Fruit fly (Drosophila melanogaster): ENCODE measurements around the gene CG32081.

CG32081 gene

DNA sequence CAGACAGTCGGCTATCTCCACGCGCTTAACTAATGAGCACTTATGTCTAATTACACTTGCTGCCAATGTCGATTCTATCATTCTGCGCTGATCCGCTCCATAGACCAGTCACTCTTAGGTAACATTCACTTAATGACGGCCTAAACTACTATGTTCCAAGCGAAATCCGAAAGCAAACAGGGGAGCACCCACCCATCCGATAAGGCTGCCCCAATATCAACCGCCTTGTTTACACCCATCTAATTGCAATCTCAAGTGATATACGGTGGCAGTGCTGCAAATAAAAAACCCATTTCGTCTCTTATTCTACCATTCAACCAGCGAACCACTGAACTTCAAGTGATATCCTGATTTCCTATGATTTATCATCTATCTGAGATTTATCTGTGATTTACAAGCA lies 22.0 kb downstream of the CG32081 start (continued):
- peak; percentile 38 for TF ChIP-seq schlank (tag; optimal IDR thresholded peaks at IDR 0.05)
- no peak for TF ChIP-seq ssp (GFP tag; IDR thresholded peaks at IDR 0.05)
- peak; percentile 38 for TF ChIP-seq BtbVII (GFP tag; optimal IDR thresholded peaks at IDR 0.05)
- TF ChIP-seq CG2120 (GFP tag; optimal IDR thresholded peaks at IDR 0.05), result peak; percentile 11
- peak; percentile 34 for TF ChIP-seq Asciz (GFP tag; optimal IDR thresholded peaks at IDR 0.05)
- 0 out of 2 replicates have a peak, but pooled peaks have one; percentile 8 for TF ChIP-seq aop (GFP tag; IDR thresholded peaks at IDR 0.05)
- peak; percentile 55 for TF ChIP-seq gro (GFP tag; optimal IDR thresholded peaks at IDR 0.05)
- peak; percentile 60 for TF ChIP-seq sug (tag; optimal IDR thresholded peaks at IDR 0.05)
- TF ChIP-seq CG6813 (GFP tag; optimal IDR thresholded peaks at IDR 0.05), result peak; percentile 61
- no peak for TF ChIP-seq slbo (GFP tag; IDR thresholded peaks at IDR 0.05)
- TF ChIP-seq Jarid2 (GFP tag; optimal IDR thresholded peaks at IDR 0.05), result peak; percentile 21
- peak; percentile 72 for TF ChIP-seq CG15514 (GFP tag; optimal IDR thresholded peaks at IDR 0.05)
- no peak for TF ChIP-seq CG2712 (tag; optimal IDR thresholded peaks at IDR 0.05)
- no peak for TF ChIP-seq nerfin-2 (GFP tag; IDR thresholded peaks at IDR 0.05; ENCODE audit: partially characterized antibody)
- TF ChIP-seq slp2 (GFP tag; optimal IDR thresholded peaks at IDR 0.05), result no peak
- no peak for TF ChIP-seq CG1792 (GFP tag; optimal IDR thresholded peaks at IDR 0.05)

DNA sequence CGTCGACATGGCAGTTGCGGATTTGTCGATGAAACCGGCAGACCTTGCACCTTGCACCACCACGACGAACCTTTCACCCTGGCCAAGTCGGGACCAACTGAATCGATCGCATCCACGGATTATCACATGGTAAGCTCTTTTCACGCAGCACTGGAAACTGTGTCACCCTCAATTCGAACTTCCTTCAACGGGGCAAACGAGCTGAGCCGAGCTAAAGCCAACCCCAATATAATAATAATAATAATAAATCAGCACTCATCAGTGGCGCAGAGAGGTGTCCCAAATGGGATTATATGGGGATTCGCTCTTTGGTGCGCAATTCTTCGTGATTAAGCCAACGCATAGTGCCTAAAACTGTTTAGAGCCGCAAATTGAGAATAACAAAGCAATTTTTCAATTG lies 23.9 kb downstream of the CG32081 start, which contains the start of gene CG43693:
Gene CG43693 (minus strand): TSS at position 101 of the 400 bp plus-strand sequence.
- TF ChIP-seq salm (tag; optimal IDR thresholded peaks at IDR 0.05) (no peak), hb (GFP tag; IDR thresholded peaks at IDR 0.05; ENCODE audit: partially characterized antibody) (0 out of 3 replicates have a peak, but pooled peaks have one; percentile 41), pb (GFP tag; optimal IDR thresholded peaks at IDR 0.05) (no peak)

dm6 chr3L:11052760-11053259 lies 25.4 kb downstream of the CG32081 start:
- no peak for TF ChIP-seq trh (GFP tag; optimal IDR thresholded peaks at IDR 0.05)
- TF ChIP-seq Drgx (GFP tag; IDR thresholded peaks at IDR 0.05), result peak; percentile 57; the same call in 1 of the 2 replicates
- no peak for TF ChIP-seq ind (GFP tag; optimal IDR thresholded peaks at IDR 0.05)
- no peak for TF ChIP-seq Jarid2 (GFP tag; optimal IDR thresholded peaks at IDR 0.05)
- TF ChIP-seq H2.0 (GFP tag; IDR thresholded peaks at IDR 0.05), result no peak
- peak; percentile 91 for TF ChIP-seq Ets65A (GFP tag)
- no peak for TF ChIP-seq CG14014 (GFP tag; IDR thresholded peaks at IDR 0.05)
- no peak for TF ChIP-seq CG4820 (GFP tag; optimal IDR thresholded peaks at IDR 0.05)
- TF ChIP-seq CG5953 (GFP tag; IDR thresholded peaks at IDR 0.05), result no peak

DNA sequence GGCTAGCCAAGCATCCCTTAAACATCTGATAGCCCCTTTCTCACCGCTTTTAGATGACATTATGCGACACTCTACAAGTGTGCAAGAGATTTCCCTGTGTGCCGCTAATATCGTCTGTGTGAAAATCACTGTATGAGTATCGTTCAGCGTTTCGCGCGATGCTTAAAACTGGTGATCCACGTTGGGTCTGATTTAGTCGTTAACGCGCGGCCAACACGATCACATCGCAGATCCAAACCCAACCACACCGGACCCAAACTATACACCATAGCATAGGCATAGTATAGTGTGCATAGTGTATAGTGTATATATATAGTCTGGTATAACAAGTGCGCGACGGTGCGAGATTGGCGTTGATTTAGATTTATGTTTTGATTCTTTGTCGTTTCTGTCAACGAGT lies 26.5 kb downstream of the CG32081 start, which contains the start of gene CG7888:
Gene CG7888 (plus strand): TSS at position 193 of the 400 bp plus-strand sequence.
- TF ChIP-seq D19A (tag; optimal IDR thresholded peaks at IDR 0.05) (peak; percentile 14), CG11456 (GFP tag; IDR thresholded peaks at IDR 0.05) (0 out of 3 replicates have a peak, but pooled peaks have one; percentile 31), CG8290 (GFP tag; optimal IDR thresholded peaks at IDR 0.05) (no peak), CG8290 (tag; optimal IDR thresholded peaks at IDR 0.05) (peak in 1 of 2 experiments; percentile 46), CG12769 (tag; optimal IDR thresholded peaks at IDR 0.05) (peak; percentile 3), Med (GFP tag) (peak; percentile 26), CG3995 (GFP tag; optimal IDR thresholded peaks at IDR 0.05) (peak; percentile 15), HHEX (GFP tag; optimal IDR thresholded peaks at IDR 0.05) (no peak), CG13894 (tag; optimal IDR thresholded peaks at IDR 0.05) (peak; percentile 63), Lpt (GFP tag; optimal IDR thresholded peaks at IDR 0.05) (no peak), PHDP (tag; optimal IDR thresholded peaks at IDR 0.05) (no peak), CG2199 (GFP tag; IDR thresholded peaks at IDR 0.05) (0 out of 3 replicates have a peak, but pooled peaks have one; percentile 57), CG15514 (GFP tag; optimal IDR thresholded peaks at IDR 0.05) (peak; percentile 18), Dip2 (GFP tag; IDR thresholded peaks at IDR 0.05) (no peak), row (GFP tag; IDR thresholded peaks at IDR 0.05) (0 out of 3 replicates have a peak, but pooled peaks have one; percentile 11), chinmo (GFP tag; IDR thresholded peaks at IDR 0.05; ENCODE audit: partially characterized antibody) (0 out of 4 replicates have a peak, but pooled peaks have one; percentile 23), crol (GFP tag; IDR thresholded peaks at IDR 0.05) (no peak), CG15269 (tag; optimal IDR thresholded peaks at IDR 0.05) (peak; percentile 13), emc (GFP tag; optimal IDR thresholded peaks at IDR 0.05) (no peak)

All from whole organism, embryonic.